Worm (Caenorhabditis elegans) whole organism, late embryonic: Measurements from ENCODE around the gene atp-5.

Source experiments
- F13H6.1 ChIP-seq: sonication (generic microtip); optimal IDR thresholded peaks from 2 replicates; lab custom pipeline; 2016; ENCODE audit warnings: missing genetic modification characterization, missing compliant biosample characterization
- ama-1 ChIP-seq: fragments of 150-350 bp; optimal IDR thresholded peaks from 2 replicates; lab custom pipeline; 2014
- ets-4 ChIP-seq: sonication (generic microtip); optimal IDR thresholded peaks from 2 replicates; lab custom pipeline; 2016; ENCODE audit warnings: missing genetic modification characterization, missing compliant biosample characterization
- fax-1 ChIP-seq: sonication (generic microtip); optimal IDR thresholded peaks from 2 replicates; lab custom pipeline; 2016; ENCODE audit warnings: missing genotype, missing genetic modification characterization, missing compliant biosample characterization
- hlh-30 ChIP-seq: sonication (generic microtip); optimal IDR thresholded peaks from 2 replicates; lab custom pipeline; 2017; ENCODE audit warnings: antibody characterized with exemption, missing genetic modification characterization, missing compliant biosample characterization; ENCODE audit not compliant: insufficient read depth
- hlh-8 ChIP-seq: sonication (generic microtip); optimal IDR thresholded peaks from 2 replicates; lab custom pipeline; 2016; ENCODE audit warnings: missing genotype, missing genetic modification characterization, missing compliant biosample characterization
- madf-2 ChIP-seq: sonication (generic microtip); optimal IDR thresholded peaks from 2 replicates; lab custom pipeline; 2017; ENCODE audit warnings: missing genetic modification characterization, missing compliant biosample characterization
- mec-3 ChIP-seq: sonication (generic microtip); optimal IDR thresholded peaks from 2 replicates; lab custom pipeline; 2016; ENCODE audit warnings: borderline replicate concordance, missing genetic modification characterization, missing compliant biosample characterization
- odd-2 ChIP-seq: sonication (generic microtip); optimal IDR thresholded peaks from 2 replicates; lab custom pipeline; 2017; ENCODE audit warnings: antibody characterized with exemption, mild to moderate bottlenecking, missing genetic modification characterization, missing compliant biosample characterization
- pha-4 ChIP-seq: fragments of 150-350 bp; optimal IDR thresholded peaks from 2 replicates; lab custom pipeline; 2018; ENCODE audit warnings: missing biosample characterization, missing genetic modification reagents, missing genetic modification characterization
- tbx-2 ChIP-seq: sonication (generic microtip); optimal IDR thresholded peaks from 2 replicates; lab custom pipeline; 2016; ENCODE audit warnings: missing genetic modification characterization, missing compliant biosample characterization
- ttx-3 ChIP-seq: sonication (generic microtip); optimal IDR thresholded peaks from 2 replicates; lab custom pipeline; 2016; ENCODE audit warnings: missing genetic modification reagents, missing genetic modification characterization, missing compliant biosample characterization
- zip-5 ChIP-seq: sonication (generic microtip); optimal IDR thresholded peaks from 2 replicates; lab custom pipeline; 2016; ENCODE audit warnings: missing genetic modification characterization, missing compliant biosample characterization

ce11 chrV:11155553-11155952 is 31.9 kb upstream of the atp-5 start, which contains the start of gene srg-38:
- no peak for TF ChIP-seq F13H6.1
- no peak for TF ChIP-seq odd-2 (tag; lab: Kevin White, UChicago)
- TF ChIP-seq ttx-3 (tag; lab: Kevin White, UChicago) = no peak
- no peak for TF ChIP-seq ama-1
- TF ChIP-seq pha-4 (tag; lab: Kevin White, UChicago) = no peak
- TF ChIP-seq hlh-30 (tag; lab: Kevin White, UChicago) = no peak
- no peak for TF ChIP-seq hlh-8 (tag; lab: Kevin White, UChicago)
- no peak for TF ChIP-seq zip-5
- no peak for TF ChIP-seq mec-3 (tag; lab: Kevin White, UChicago)
- no peak for TF ChIP-seq madf-2 (tag; lab: Kevin White, UChicago)
- no peak for TF ChIP-seq fax-1 (tag; lab: Kevin White, UChicago)
- no peak for TF ChIP-seq tbx-2 (tag; lab: Kevin White, UChicago)
- no peak for TF ChIP-seq ets-4 (tag; lab: Kevin White, UChicago)
